Worm (Caenorhabditis elegans): ENCODE results near the gene lys-8.

- TF ChIP-seq flt-1 (GFP tag; IDR thresholded peaks at IDR 0.05) (no peak), ama-1 (optimal IDR thresholded peaks at IDR 0.05) (no peak), ets-7 (tag; optimal IDR thresholded peaks at IDR 0.05) (no peak), tbx-11 (GFP tag; IDR thresholded peaks at IDR 0.05) (no peak), tra-4 (tag; optimal IDR thresholded peaks at IDR 0.05) (no peak)
Observed at ce11 chrII:5541685-5542084, 44.3 kb upstream of the lys-8 start, which contains the start of gene C17C3.24.
